Fruit fly (Drosophila melanogaster) whole organism, embryonic: ENCODE data around the gene Alp4.
A peak's percentile ranks its signal among the peaks of the same experiment; 100 is the strongest.

Source experiments
- Antp ChIP-seq: fragments of 200-800 bp; sonication (Bioruptor generic); optimal IDR thresholded peaks from 3 replicates; lab custom pipeline; 2016; ENCODE audit warnings: missing biosample characterization, missing genetic modification characterization
- Asciz ChIP-seq: fragments of 200-800 bp; sonication (Bioruptor generic); optimal IDR thresholded peaks from 2 replicates; lab custom pipeline; 2017; ENCODE audit warnings: missing biosample characterization, mild to moderate bottlenecking, missing genetic modification characterization, missing genetic modification reagents
- B-H1 ChIP-seq: fragments of 200-800 bp; sonication (Bioruptor generic); IDR thresholded peaks from 3 replicates; pipeline ENCODE4 v1.3.6; 2022; ENCODE audit warnings: missing biosample characterization, missing genetic modification characterization
- BtbVII ChIP-seq: fragments of 200-800 bp; sonication (Bioruptor generic); optimal IDR thresholded peaks from 3 replicates; lab custom pipeline; 2017; ENCODE audit warnings: missing biosample characterization, mild to moderate bottlenecking, missing genetic modification characterization
- CG10543 ChIP-seq: fragments of 200-800 bp; sonication (Bioruptor generic); optimal IDR thresholded peaks from 3 replicates; lab custom pipeline; 2017; ENCODE audit warnings: missing biosample characterization, mild to moderate bottlenecking, missing genetic modification characterization, moderate library complexity
- CG10654 ChIP-seq: fragments of 200-800 bp; sonication (Bioruptor generic); optimal IDR thresholded peaks from 2 replicates; lab custom pipeline; 2016; ENCODE audit warnings: missing biosample characterization, missing genetic modification characterization
- CG10979 ChIP-seq: fragments of 200-800 bp; sonication (Bioruptor generic); optimal IDR thresholded peaks from 2 replicates; lab custom pipeline; 2018; ENCODE audit warnings: missing biosample characterization, mild to moderate bottlenecking, missing genetic modification characterization, moderate library complexity
- CG1233 ChIP-seq: fragments of 200-800 bp; sonication (Bioruptor generic); optimal IDR thresholded peaks from 4 replicates; lab custom pipeline; 2018; ENCODE audit warnings: missing biosample characterization, mild to moderate bottlenecking, missing genetic modification characterization
- CG12391 ChIP-seq: fragments of 200-800 bp; sonication (Bioruptor generic); optimal IDR thresholded peaks from 3 replicates; lab custom pipeline; 2018; ENCODE audit warnings: missing biosample characterization, mild to moderate bottlenecking, missing genetic modification characterization, moderate library complexity
- CG13424 ChIP-seq: fragments of 200-800 bp; sonication (Bioruptor generic); optimal IDR thresholded peaks from 2 replicates; lab custom pipeline; 2019; ENCODE audit warnings: missing biosample characterization, mild to moderate bottlenecking, missing genetic modification characterization, moderate library complexity
- CG14014 ChIP-seq: fragments of 200-800 bp; sonication (Bioruptor generic); IDR thresholded peaks from 2 replicates; pipeline ENCODE4 v1.3.6; 2022; ENCODE audit warnings: missing biosample characterization, missing genetic modification characterization
- CG17359 ChIP-seq: fragments of 200-800 bp; sonication (Bioruptor generic); optimal IDR thresholded peaks from 3 replicates; lab custom pipeline; 2018; ENCODE audit warnings: missing biosample characterization, mild to moderate bottlenecking, missing genetic modification characterization, moderate library complexity
- CG17912 ChIP-seq: fragments of 200-800 bp; sonication (Bioruptor generic); optimal IDR thresholded peaks from 2 replicates; lab custom pipeline; 2018; ENCODE audit warnings: missing biosample characterization, mild to moderate bottlenecking, missing genetic modification characterization
- CG18262 ChIP-seq: fragments of 200-800 bp; optimal IDR thresholded peaks from 3 replicates; lab custom pipeline; 2019; ENCODE audit warnings: missing biosample characterization, mild to moderate bottlenecking, missing genetic modification characterization, moderate library complexity
- CG18476 ChIP-seq: fragments of 200-800 bp; sonication (Bioruptor generic); optimal IDR thresholded peaks from 2 replicates; lab custom pipeline; 2016; ENCODE audit warnings: missing biosample characterization, mild to moderate bottlenecking, missing genetic modification characterization
- CG30020 ChIP-seq: fragments of 200-800 bp; optimal IDR thresholded peaks from 2 replicates; lab custom pipeline; 2019; ENCODE audit warnings: missing biosample characterization, mild to moderate bottlenecking, missing genetic modification characterization, moderate library complexity
- CG33557 ChIP-seq: fragments of 200-800 bp; sonication (Bioruptor generic); optimal IDR thresholded peaks from 2 replicates; lab custom pipeline; 2019; ENCODE audit warnings: missing biosample characterization, mild to moderate bottlenecking, missing genetic modification characterization, moderate library complexity
- CG4424 ChIP-seq: fragments of 200-800 bp; sonication (Bioruptor generic); optimal IDR thresholded peaks from 3 replicates; lab custom pipeline; 2016; ENCODE audit warnings: missing biosample characterization, missing genetic modification characterization
- CG6175 ChIP-seq: fragments of 200-800 bp; sonication (Bioruptor generic); IDR thresholded peaks from 3 replicates; pipeline ENCODE4 v1.3.6; 2022; ENCODE audit warnings: missing biosample characterization, missing genetic modification characterization
- CG6765 ChIP-seq: fragments of 200-800 bp; sonication (Bioruptor generic); optimal IDR thresholded peaks from 3 replicates; lab custom pipeline; 2017; ENCODE audit warnings: missing biosample characterization, mild to moderate bottlenecking, missing genetic modification characterization
- CG6854 ChIP-seq: fragments of 200-800 bp; sonication (Bioruptor generic); optimal IDR thresholded peaks from 3 replicates; lab custom pipeline; 2017; ENCODE audit warnings: missing biosample characterization, mild to moderate bottlenecking, missing genetic modification characterization
- CG9932 ChIP-seq: fragments of 200-800 bp; sonication (Bioruptor generic); IDR thresholded peaks from 2 replicates; pipeline ENCODE4 v1.3.6; 2022; ENCODE audit warnings: missing biosample characterization, missing genetic modification characterization
- D19B ChIP-seq: fragments of 200-800 bp; sonication (Bioruptor generic); optimal IDR thresholded peaks from 2 replicates; lab custom pipeline; 2017; ENCODE audit warnings: missing biosample characterization, mild to moderate bottlenecking, missing genetic modification characterization
- Eip74EF ChIP-seq, 2 experiments: fragments of 200-800 bp in 1 of 2; fragments of >200 bp in 1 of 2; sonication (Bioruptor generic) in 1 of 2; optimal IDR thresholded peaks; 2 replicates each; lab custom pipeline; 2017 to 2019; ENCODE audit warnings: missing biosample characterization in 2 of 2, missing genetic modification characterization in 2 of 2, mild to moderate bottlenecking in 1 of 2, moderate library complexity in 1 of 2
- HLHmδ ChIP-seq: fragments of 200-800 bp; sonication (Bioruptor generic); optimal IDR thresholded peaks from 2 replicates; lab custom pipeline; 2018; ENCODE audit warnings: missing biosample characterization, mild to moderate bottlenecking, missing genetic modification characterization, moderate library complexity
- HmgZ ChIP-seq: fragments of 200-800 bp; sonication (Bioruptor generic); optimal IDR thresholded peaks from 2 replicates; lab custom pipeline; 2018; ENCODE audit warnings: missing biosample characterization, mild to moderate bottlenecking, missing genetic modification characterization
- Nf-YC ChIP-seq: fragments of 200-800 bp; optimal IDR thresholded peaks from 3 replicates; lab custom pipeline; 2019; ENCODE audit warnings: missing biosample characterization, mild to moderate bottlenecking, missing genetic modification characterization, moderate library complexity
- Opbp ChIP-seq: fragments of 200-800 bp; sonication (Bioruptor generic); IDR thresholded peaks from 3 replicates; pipeline ENCODE4 v1.3.6; 2022; ENCODE audit warnings: missing biosample characterization, missing genetic modification characterization; ENCODE audit not compliant: partially characterized antibody
- Sin3A ChIP-seq: fragments of >200 bp; optimal IDR thresholded peaks from 2 replicates; lab custom pipeline; 2018
- Sry-β ChIP-seq: fragments of 200-800 bp; sonication (Bioruptor generic); optimal IDR thresholded peaks from 2 replicates; lab custom pipeline; 2018; ENCODE audit warnings: missing biosample characterization, mild to moderate bottlenecking, missing genetic modification characterization, moderate library complexity
- amos ChIP-seq: fragments of 200-800 bp; sonication (Bioruptor generic); IDR thresholded peaks from 2 replicates; pipeline ENCODE4 v1.3.6; 2022; ENCODE audit warnings: missing biosample characterization, missing genetic modification characterization; ENCODE audit not compliant: partially characterized antibody
- aop ChIP-seq: fragments of 200-800 bp; sonication (Bioruptor generic); IDR thresholded peaks from 2 replicates; pipeline ENCODE4 v1.3.6; 2022; ENCODE audit warnings: missing biosample characterization, missing genetic modification characterization
- da ChIP-seq: fragments of 200-800 bp; sonication (Bioruptor generic); optimal IDR thresholded peaks from 2 replicates; lab custom pipeline; 2016; ENCODE audit warnings: missing biosample characterization, missing genetic modification characterization
- disco-r ChIP-seq: fragments of 200-800 bp; sonication (Bioruptor generic); optimal IDR thresholded peaks from 2 replicates; lab custom pipeline; 2016; ENCODE audit warnings: missing biosample characterization, missing genetic modification characterization
- fd102C ChIP-seq: fragments of 200-800 bp; sonication (Bioruptor generic); optimal IDR thresholded peaks from 2 replicates; lab custom pipeline; 2018; ENCODE audit warnings: missing biosample characterization, mild to moderate bottlenecking, missing genetic modification characterization, moderate library complexity
- gsb ChIP-seq: fragments of 200-800 bp; sonication (Bioruptor generic); IDR thresholded peaks from 2 replicates; pipeline ENCODE4 v1.3.6; 2022; ENCODE audit warnings: missing biosample characterization, missing genetic modification characterization
- h ChIP-seq: fragments of >200 bp; optimal IDR thresholded peaks from 2 replicates; lab custom pipeline; 2017
- jumu ChIP-seq: fragments of 200-800 bp; sonication (Bioruptor generic); optimal IDR thresholded peaks from 3 replicates; lab custom pipeline; 2016; ENCODE audit warnings: missing biosample characterization, missing genetic modification characterization
- klu ChIP-seq: fragments of 200-800 bp; sonication (Bioruptor generic); IDR thresholded peaks from 2 replicates; pipeline ENCODE4 v1.3.6; 2022; ENCODE audit warnings: missing biosample characterization, missing genetic modification characterization
- lab ChIP-seq: fragments of 200-800 bp; sonication (Bioruptor generic); optimal IDR thresholded peaks from 3 replicates; lab custom pipeline; 2017; ENCODE audit warnings: missing biosample characterization, missing genetic modification characterization, mild to moderate bottlenecking, moderate library complexity, missing genetic modification reagents
- mirr ChIP-seq: fragments of 200-800 bp; sonication (Bioruptor generic); optimal IDR thresholded peaks from 3 replicates; lab custom pipeline; 2018; ENCODE audit warnings: missing biosample characterization, mild to moderate bottlenecking, missing genetic modification characterization
- phol ChIP-seq: fragments of 200-800 bp; sonication (Bioruptor generic); optimal IDR thresholded peaks from 3 replicates; lab custom pipeline; 2018; ENCODE audit warnings: missing biosample characterization, mild to moderate bottlenecking, missing genetic modification characterization, moderate library complexity
- sim ChIP-seq: fragments of 200-800 bp; sonication (Bioruptor generic); IDR thresholded peaks from 2 replicates; pipeline ENCODE4 v1.3.6; 2022; ENCODE audit warnings: missing biosample characterization, missing genetic modification characterization
- sna ChIP-seq: fragments of 200-800 bp; sonication (Bioruptor generic); IDR thresholded peaks from 2 replicates; pipeline ENCODE4 v1.3.6; 2022; ENCODE audit warnings: missing biosample characterization, missing genetic modification characterization; ENCODE audit not compliant: partially characterized antibody
- sqz ChIP-seq: fragments of 200-800 bp; sonication (Bioruptor generic); optimal IDR thresholded peaks from 3 replicates; lab custom pipeline; 2018; ENCODE audit warnings: missing biosample characterization, mild to moderate bottlenecking, missing genetic modification characterization
- tio ChIP-seq: fragments of 200-800 bp; sonication (Bioruptor generic); optimal IDR thresholded peaks from 2 replicates; lab custom pipeline; 2017; ENCODE audit warnings: missing biosample characterization, missing genetic modification characterization, inconsistent platforms
- tna ChIP-seq: fragments of 200-800 bp; sonication (Bioruptor generic); IDR thresholded peaks from 2 replicates; pipeline ENCODE4 v1.3.6; 2022; ENCODE audit warnings: missing biosample characterization, missing genetic modification characterization; ENCODE audit not compliant: partially characterized antibody

Alp4 gene

DNA sequence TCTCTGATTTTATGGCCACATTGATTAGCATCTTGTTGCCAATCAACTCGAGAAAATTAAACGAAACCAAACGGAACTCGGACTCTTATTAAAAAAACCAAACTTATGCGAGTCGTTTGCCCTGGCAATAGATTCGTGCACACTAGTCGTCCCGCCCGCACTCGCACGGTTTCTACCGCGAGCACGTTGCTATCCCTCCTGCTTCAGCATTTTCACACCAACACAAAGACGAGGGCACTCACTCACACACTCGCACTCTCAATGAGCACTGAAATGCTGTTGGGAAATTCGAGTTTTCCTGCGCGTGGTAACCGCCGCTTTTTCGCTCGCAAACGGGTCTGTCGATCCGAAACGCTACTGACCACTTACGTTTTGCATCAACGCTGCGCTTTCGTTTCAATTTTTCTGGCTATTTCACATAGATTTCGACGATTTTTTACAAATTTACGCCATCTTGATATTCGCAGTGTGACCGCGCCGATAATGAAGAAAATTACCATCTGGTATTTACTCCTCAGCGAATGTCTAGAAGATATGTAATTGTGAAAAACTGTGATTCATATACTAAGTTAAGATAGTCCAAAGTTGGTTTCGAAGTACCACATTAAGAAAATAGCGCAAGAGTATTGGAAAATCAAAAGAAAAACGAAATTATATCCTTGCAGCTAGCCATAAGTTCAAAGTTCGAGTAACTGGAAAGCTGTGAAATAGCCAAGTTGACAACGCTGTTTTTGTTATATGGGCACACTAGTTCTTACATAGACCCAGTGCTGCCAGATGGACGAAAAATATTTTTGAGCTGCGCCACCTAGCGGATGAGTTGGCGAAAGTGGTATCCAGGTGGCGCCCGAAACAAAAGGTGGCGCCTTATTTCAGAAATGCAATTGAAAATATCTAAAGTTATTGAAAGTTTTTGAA is 12.2 kb downstream of the Alp4 start, which contains the start of gene dco (continued):
- TF ChIP-seq CG10543 (GFP tag; lab: Kevin White, UChicago), result peak; percentile 28
- no peak for TF ChIP-seq sna
- TF ChIP-seq Eip74EF (GFP tag; optimal IDR thresholded peaks at IDR 0.05; lab: Kevin White, UChicago), result peak in 1 of 2 experiments; percentile 28
- TF ChIP-seq CG6765 (GFP tag; lab: Kevin White, UChicago), result peak; percentile 23
- peak; percentile 49; the same call in 1 of the 3 replicates for TF ChIP-seq Opbp (GFP tag; lab: Robert Waterston, UW)
- peak; percentile 58 for TF ChIP-seq CG18262
- no peak for TF ChIP-seq BtbVII (GFP tag; lab: Kevin White, UChicago)
- TF ChIP-seq da (GFP tag; lab: Kevin White, UChicago), result peak; percentile 45
- peak; percentile 99 for TF ChIP-seq phol (tag; lab: Kevin White, UChicago)
- peak; percentile 9 for TF ChIP-seq CG18476 (GFP tag; lab: Kevin White, UChicago)
- TF ChIP-seq amos (GFP tag; lab: Robert Waterston, UW), result peak; percentile 51
- TF ChIP-seq CG4424 (GFP tag; lab: Kevin White, UChicago), result peak; percentile 82
- TF ChIP-seq CG12391 (tag; lab: Kevin White, UChicago), result no peak
- peak; percentile 93 for TF ChIP-seq CG9932 (GFP tag; lab: Robert Waterston, UW)
- TF ChIP-seq gsb (GFP tag; lab: Robert Waterston, UW), result peak; percentile 56; the same call in 1 of the 2 replicates
- peak; percentile 66 for TF ChIP-seq sqz
- peak; percentile 70 for TF ChIP-seq HLHmδ (GFP tag; lab: Kevin White, UChicago)
- no peak for TF ChIP-seq CG6854 (GFP tag; lab: Kevin White, UChicago)
- peak; percentile 51; the same call in 1 of the 2 replicates for TF ChIP-seq klu
- TF ChIP-seq disco-r (GFP tag; lab: Kevin White, UChicago), result peak; percentile 65
- peak; percentile 66 for TF ChIP-seq tio (GFP tag; lab: Kevin White, UChicago)
- TF ChIP-seq Antp (GFP tag; lab: Kevin White, UChicago), result peak; percentile 73
- TF ChIP-seq HmgZ (tag; lab: Kevin White, UChicago), result peak; percentile 29
- peak; percentile 67 for TF ChIP-seq lab (GFP tag; lab: Kevin White, UChicago)
- peak; percentile 19; the same call in 1 of the 3 replicates for TF ChIP-seq CG6175 (GFP tag; lab: Robert Waterston, UW)
- TF ChIP-seq CG10654 (GFP tag; lab: Kevin White, UChicago), result peak; percentile 73
- TF ChIP-seq B-H1 (GFP tag; lab: Robert Waterston, UW), result peak; percentile 61
- peak; percentile 95 for TF ChIP-seq Sry-β (GFP tag; lab: Kevin White, UChicago)
- peak; percentile 32 for TF ChIP-seq CG1233 (GFP tag; lab: Kevin White, UChicago)
- TF ChIP-seq tna (GFP tag; lab: Robert Waterston, UW), result peak; percentile 6; the same call in 1 of the 2 replicates
- no peak for TF ChIP-seq CG33557 (GFP tag; lab: Kevin White, UChicago)
- no peak for TF ChIP-seq h (lab: Kevin White, UChicago)
- no peak for TF ChIP-seq fd102C (GFP tag; lab: Kevin White, UChicago)
- TF ChIP-seq mirr (GFP tag; lab: Kevin White, UChicago), result no peak
- peak; percentile 34 for TF ChIP-seq CG10979 (tag; lab: Kevin White, UChicago)
- TF ChIP-seq jumu, result peak; percentile 81
- peak; percentile 8 for TF ChIP-seq Asciz (GFP tag; lab: Kevin White, UChicago)
- TF ChIP-seq sim (GFP tag; lab: Robert Waterston, UW), result 0 out of 2 replicates have a peak, but pooled peaks have one; percentile 20
- TF ChIP-seq CG14014 (GFP tag; lab: Robert Waterston, UW), result peak; percentile 74
- peak; percentile 41 for TF ChIP-seq CG13424 (tag; lab: Kevin White, UChicago)
- TF ChIP-seq D19B (GFP tag; lab: Kevin White, UChicago), result no peak
- peak; percentile 18 for TF ChIP-seq CG30020 (tag; lab: Kevin White, UChicago)
- peak; percentile 66 for TF ChIP-seq CG17912 (GFP tag; lab: Kevin White, UChicago)
- peak; percentile 40 for TF ChIP-seq Nf-YC
- peak; percentile 84 for TF ChIP-seq Sin3A
- TF ChIP-seq aop, result 0 out of 2 replicates have a peak, but pooled peaks have one; percentile 13
- peak; percentile 84 for TF ChIP-seq CG17359 (tag; lab: Kevin White, UChicago)
